Worm (Caenorhabditis elegans) whole organism, L1 larva: ENCODE measurements around the gene C04A11.2.

Source experiments
- C04F5.9 ChIP-seq: sonication (generic microtip); optimal IDR thresholded peaks from 2 replicates; lab custom pipeline; 2016; ENCODE audit warnings: missing genetic modification characterization, missing compliant biosample characterization
- F16B12.6 ChIP-seq: fragments of 150-350 bp; optimal IDR thresholded peaks from 2 replicates; lab custom pipeline; 2014; ENCODE audit warnings: missing biosample characterization, missing genetic modification characterization
- Y116A8C.19 ChIP-seq: sonication (generic microtip); optimal IDR thresholded peaks from 2 replicates; lab custom pipeline; 2016; ENCODE audit warnings: missing compliant biosample characterization, missing genetic modification characterization, borderline replicate concordance
- alr-1 ChIP-seq: fragments of 200-800 bp; sonication (Bioruptor generic); optimal IDR thresholded peaks from 2 replicates; lab custom pipeline; 2018; ENCODE audit warnings: borderline replicate concordance, mild to moderate bottlenecking, missing genetic modification characterization, missing compliant biosample characterization
- aly-2 ChIP-seq: fragments of 150-350 bp; optimal IDR thresholded peaks from 2 replicates; lab custom pipeline; 2014; ENCODE audit warnings: missing biosample characterization, missing genetic modification characterization
- ama-1 ChIP-seq: fragments of 150-350 bp; optimal IDR thresholded peaks from 2 replicates; lab custom pipeline; 2014
- ceh-8 ChIP-seq: fragments of 200-800 bp; sonication (Bioruptor generic); optimal IDR thresholded peaks from 2 replicates; lab custom pipeline; 2018; ENCODE audit warnings: mild to moderate bottlenecking, missing genetic modification characterization, moderate library complexity, missing compliant biosample characterization
- ceh-82 ChIP-seq, 3 experiments: fragments of 150-350 bp in 1 of 3; sonication (generic microtip) in 2 of 3; optimal IDR thresholded peaks; 2 replicates each; lab custom pipeline; 2014 to 2017; ENCODE audit warnings: missing biosample characterization in 3 of 3, missing genetic modification characterization in 3 of 3
- ces-1 ChIP-seq: fragments of 150-350 bp; optimal IDR thresholded peaks from 2 replicates; lab custom pipeline; 2014; ENCODE audit warnings: missing biosample characterization, missing genetic modification reagents, missing genetic modification characterization
- dpl-1 ChIP-seq, 3 experiments: fragments of 150-350 bp in 2 of 3; sonication (generic microtip) in 1 of 3; optimal IDR thresholded peaks; 2 replicates each; lab custom pipeline; 2014 to 2017; ENCODE audit warnings: missing biosample characterization in 3 of 3, missing genetic modification characterization in 3 of 3, missing genetic modification reagents in 3 of 3
- dsc-1 ChIP-seq: sonication (generic microtip); optimal IDR thresholded peaks from 2 replicates; lab custom pipeline; 2016; ENCODE audit warnings: mild to moderate bottlenecking, missing genetic modification characterization, missing compliant biosample characterization
- ets-5 ChIP-seq: fragments of 200-800 bp; sonication (Bioruptor generic); IDR thresholded peaks from 2 replicates; pipeline ENCODE4 v1.3.6; 2022; ENCODE audit warnings: missing genetic modification characterization, missing compliant biosample characterization
- fkh-8 ChIP-seq: sonication (generic microtip); optimal IDR thresholded peaks from 2 replicates; lab custom pipeline; 2016; ENCODE audit warnings: mild to moderate bottlenecking, missing genetic modification characterization, missing compliant biosample characterization
- fos-1 ChIP-seq: fragments of 150-350 bp; optimal IDR thresholded peaks from 2 replicates; lab custom pipeline; 2014; ENCODE audit warnings: missing biosample characterization, missing genetic modification characterization
- hlh-17 ChIP-seq: fragments of 200-800 bp; sonication (Bioruptor generic); optimal IDR thresholded peaks from 2 replicates; lab custom pipeline; 2018; ENCODE audit warnings: missing genetic modification characterization, mild to moderate bottlenecking, missing compliant biosample characterization, moderate library complexity, borderline replicate concordance
- jun-1 ChIP-seq: fragments of 150-350 bp; optimal IDR thresholded peaks from 2 replicates; lab custom pipeline; 2014; ENCODE audit warnings: missing biosample characterization, missing genetic modification reagents, missing genetic modification characterization
- lin-14 ChIP-seq: fragments of 200-800 bp; sonication (Bioruptor generic); optimal IDR thresholded peaks from 2 replicates; lab custom pipeline; 2018; ENCODE audit warnings: mild to moderate bottlenecking, missing genetic modification characterization, moderate library complexity, missing compliant biosample characterization
- lin-15B ChIP-seq: fragments of 150-350 bp; sonication (generic microtip); optimal IDR thresholded peaks from 3 replicates; lab custom pipeline; 2014; ENCODE audit warnings: missing biosample characterization, missing genetic modification characterization
- mab-9 ChIP-seq: fragments of 200-800 bp; sonication (Bioruptor generic); IDR thresholded peaks from 2 replicates; pipeline ENCODE4 v1.3.6; 2022; ENCODE audit warnings: missing genetic modification reagents, missing genetic modification characterization, missing compliant biosample characterization
- mdl-1 ChIP-seq, 2 experiments: fragments of 150-350 bp; optimal IDR thresholded peaks; 2 replicates each; lab custom pipeline; 2014 to 2017; ENCODE audit warnings: missing biosample characterization in 2 of 2, missing genetic modification characterization in 2 of 2, inconsistent platforms in 1 of 2
- mep-1 ChIP-seq: fragments of 150-350 bp; optimal IDR thresholded peaks from 2 replicates; lab custom pipeline; 2014; ENCODE audit warnings: missing biosample characterization, missing genetic modification characterization
- nhr-19 ChIP-seq: fragments of 200-800 bp; sonication (Bioruptor generic); conservative IDR thresholded peaks from 2 replicates; pipeline ENCODE4 v1.3.6; 2022; ENCODE audit warnings: missing genetic modification characterization, missing compliant biosample characterization
- nhr-71 ChIP-seq: sonication (generic microtip); optimal IDR thresholded peaks from 2 replicates; lab custom pipeline; 2016; ENCODE audit warnings: mild to moderate bottlenecking, missing genetic modification characterization, moderate library complexity, missing compliant biosample characterization
- nhr-76 ChIP-seq: sonication (generic microtip); optimal IDR thresholded peaks from 2 replicates; lab custom pipeline; 2017; ENCODE audit warnings: missing biosample characterization, missing genetic modification characterization
- nhr-85 ChIP-seq: sonication (generic microtip); peaks from one replicate; lab custom pipeline; 2016; ENCODE audit warnings: missing genetic modification characterization, inconsistent platforms, missing compliant biosample characterization
- nhr-90 ChIP-seq: sonication (generic microtip); optimal IDR thresholded peaks from 2 replicates; lab custom pipeline; 2016; ENCODE audit warnings: mild to moderate bottlenecking, missing genetic modification characterization, missing compliant biosample characterization; ENCODE audit not compliant: poor library complexity
- pax-3 ChIP-seq: fragments of 200-800 bp; sonication (Bioruptor generic); optimal IDR thresholded peaks from 2 replicates; lab custom pipeline; 2018; ENCODE audit warnings: mild to moderate bottlenecking, missing genetic modification characterization, moderate library complexity, missing compliant biosample characterization
- rnt-1 ChIP-seq: sonication (generic microtip); optimal IDR thresholded peaks from 2 replicates; lab custom pipeline; 2016; ENCODE audit warnings: mild to moderate bottlenecking, missing genetic modification characterization, moderate library complexity, missing compliant biosample characterization
- skn-1 ChIP-seq: fragments of 150-350 bp; optimal IDR thresholded peaks from 2 replicates; lab custom pipeline; 2014; ENCODE audit warnings: missing biosample characterization, missing genetic modification characterization
- snpc-4 ChIP-seq: fragments of 150-350 bp; optimal IDR thresholded peaks from 2 replicates; lab custom pipeline; 2014; ENCODE audit warnings: missing biosample characterization, missing genetic modification characterization
- snu-23 ChIP-seq: sonication (generic microtip); optimal IDR thresholded peaks from 2 replicates; lab custom pipeline; 2016; ENCODE audit warnings: missing genetic modification characterization, missing compliant biosample characterization
- tlp-1 ChIP-seq: fragments of 150-350 bp; optimal IDR thresholded peaks from 2 replicates; lab custom pipeline; 2014; ENCODE audit warnings: missing biosample characterization, missing genetic modification characterization
- xbp-1 ChIP-seq: sonication (generic microtip); optimal IDR thresholded peaks from 2 replicates; lab custom pipeline; 2016; ENCODE audit warnings: missing genetic modification characterization, missing compliant biosample characterization
- ztf-4 ChIP-seq: fragments of 150-350 bp; optimal IDR thresholded peaks from 2 replicates; lab custom pipeline; 2014; ENCODE audit warnings: missing biosample characterization, missing genetic modification characterization

Gene C04A11.2

DNA sequence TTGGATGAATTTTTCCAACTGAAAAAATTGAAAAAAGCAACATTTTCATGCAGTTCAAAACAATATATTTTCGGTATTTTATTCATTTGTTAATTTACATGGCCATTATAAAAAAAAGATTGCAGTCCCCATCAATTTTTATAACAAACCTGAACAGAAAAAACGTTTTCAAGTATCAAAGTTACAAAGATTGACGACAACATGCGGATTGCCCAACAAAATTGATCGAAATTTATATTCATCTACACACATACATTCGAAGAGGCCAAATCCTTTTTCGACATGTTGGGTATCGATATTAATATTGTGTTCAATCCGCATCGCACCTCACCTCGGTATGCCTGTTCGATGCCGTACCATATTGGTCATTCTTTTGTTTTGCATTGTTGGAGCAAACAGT is 45.2 kb upstream of the C04A11.2 start, which contains the start of gene K11E4.1:
Gene K11E4.1, plus strand, starts transcription at position 301 of the 400 bp plus-strand sequence.
- TF ChIP-seq nhr-90 (tag; lab: Kevin White, UChicago), result no peak
- TF ChIP-seq tlp-1, result no peak
- TF ChIP-seq skn-1 (tag; lab: Kevin White, UChicago), result no peak
- TF ChIP-seq aly-2 (tag; lab: Kevin White, UChicago), result no peak
- TF ChIP-seq ets-5, result no peak
- no peak for TF ChIP-seq xbp-1 (tag; lab: Kevin White, UChicago)
- peak; percentile 45 for TF ChIP-seq nhr-85 (tag; lab: Kevin White, UChicago)
- TF ChIP-seq ces-1 (GFP tag; lab: Kevin White, UChicago), result no peak

DNA sequence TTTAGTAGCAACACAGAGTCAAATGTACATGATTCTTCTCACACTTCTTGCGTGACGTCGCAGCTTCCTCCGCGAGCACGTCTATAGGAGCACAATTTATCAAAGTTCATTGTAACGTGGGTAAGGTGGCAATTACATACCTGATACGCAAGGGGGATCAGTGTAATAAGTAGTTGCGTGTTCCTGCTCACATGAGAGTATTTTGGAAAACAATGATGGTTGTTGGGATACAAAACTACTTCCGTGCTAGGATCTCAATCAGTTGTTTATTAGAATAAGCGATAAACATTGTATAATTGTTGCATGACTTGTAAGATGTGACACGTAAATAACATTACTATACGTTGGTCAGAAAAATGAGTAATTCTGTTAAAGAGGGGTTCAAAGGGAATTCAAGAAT is 44.4 kb upstream of the C04A11.2 start:
- TF ChIP-seq ceh-8 (GFP tag; lab: Kevin White, UChicago), result peak; percentile 29
- peak; percentile 36 for TF ChIP-seq lin-14 (GFP tag; lab: Kevin White, UChicago)
- TF ChIP-seq pax-3 (tag; lab: Kevin White, UChicago), result peak; percentile 3
- peak; percentile 45 for TF ChIP-seq nhr-71 (tag; lab: Kevin White, UChicago)
- peak; percentile 16 for TF ChIP-seq dsc-1
- no peak for TF ChIP-seq ama-1 (lab: Kevin White, UChicago)
- TF ChIP-seq fkh-8 (tag; lab: Kevin White, UChicago), result peak; percentile 61
- no peak for TF ChIP-seq ces-1 (GFP tag; lab: Kevin White, UChicago)
- peak; percentile 26 for TF ChIP-seq rnt-1
- TF ChIP-seq, all 84 proteins: peak for 7

DNA sequence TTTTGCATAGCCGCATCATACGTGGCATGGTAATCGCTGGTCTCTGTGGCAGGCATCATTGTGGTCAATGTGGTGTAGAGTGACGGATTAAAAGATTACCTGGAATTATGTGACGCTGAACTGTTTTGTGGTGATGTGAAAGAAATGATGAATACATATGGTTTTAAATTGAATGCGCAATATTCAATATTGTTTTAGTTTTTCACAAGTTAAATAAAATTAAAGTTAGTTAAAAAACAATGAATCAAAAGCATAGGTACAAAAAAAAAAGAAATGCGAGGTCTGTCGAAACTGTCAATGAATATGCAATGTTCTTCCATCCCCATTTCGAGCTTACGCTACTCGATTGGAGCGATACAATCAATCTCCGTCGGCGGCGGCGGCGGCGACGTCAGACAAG is 43.3 kb upstream of the C04A11.2 start, which contains the start of gene K02D3.2:
Gene K02D3.2, minus strand, starts transcription at position 101 of the 400 bp plus-strand sequence.
- TF ChIP-seq dpl-1 (GFP tag; optimal IDR thresholded peaks at IDR 0.05; lab: Kevin White, UChicago), result no peak
- TF ChIP-seq mdl-1 (tag; optimal IDR thresholded peaks at IDR 0.05; lab: Kevin White, UChicago), result no peak
- TF ChIP-seq snu-23, result peak; percentile 29

DNA sequence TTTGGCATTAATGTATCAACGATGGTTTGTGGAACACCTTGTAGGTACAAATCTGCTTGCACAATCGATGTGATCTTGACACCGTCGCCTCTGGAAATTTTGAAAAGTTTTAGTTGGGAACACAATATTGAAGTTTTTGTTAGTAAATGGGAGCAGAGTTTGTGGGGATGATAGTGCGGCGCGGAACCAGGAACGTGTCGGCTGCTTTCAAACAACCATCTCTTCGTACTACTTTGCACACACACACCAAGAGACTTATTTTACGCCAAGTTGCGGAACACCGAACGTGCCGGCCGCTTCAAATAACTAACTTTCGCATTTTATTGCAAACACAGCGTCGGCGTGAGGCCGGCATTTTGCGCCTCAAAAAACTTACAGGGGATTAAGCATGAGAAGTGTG is 40.4 kb upstream of the C04A11.2 start:
- TF ChIP-seq snpc-4 (tag; lab: Kevin White, UChicago) (peak; percentile 45), mep-1 (tag; lab: Kevin White, UChicago) (no peak)

DNA sequence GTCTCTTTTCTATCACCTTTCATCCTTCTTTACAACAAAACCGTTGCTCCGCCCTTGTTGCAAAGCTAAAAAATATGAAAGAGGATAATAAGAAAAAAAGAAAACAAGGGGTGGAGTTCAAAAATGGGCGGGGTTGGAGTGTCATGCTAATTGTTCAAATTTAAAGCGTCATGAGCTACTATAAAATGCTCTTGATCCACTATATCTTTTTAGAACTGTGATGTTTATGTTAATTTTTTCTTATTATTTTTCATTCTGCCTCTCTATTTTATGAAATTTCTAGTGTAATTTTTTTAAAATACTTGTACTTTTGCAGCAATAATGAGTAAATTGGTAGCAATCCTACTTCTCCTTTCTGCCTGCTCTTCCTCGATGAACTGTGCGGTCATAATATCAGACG is 38.0 kb upstream of the C04A11.2 start, which contains the start of gene K02D3.1:
Gene K02D3.1, plus strand, starts transcription at position 301 of the 400 bp plus-strand sequence.
- TF ChIP-seq ceh-82 (tag; optimal IDR thresholded peaks at IDR 0.05; lab: Kevin White, UChicago), result no peak
- TF ChIP-seq fos-1 (tag; lab: Kevin White, UChicago), result no peak
- TF ChIP-seq lin-14 (GFP tag; lab: Kevin White, UChicago), result no peak
- TF ChIP-seq C04F5.9, result no peak
- no peak for TF ChIP-seq F16B12.6 (tag; lab: Kevin White, UChicago)
- TF ChIP-seq tlp-1, result no peak
- no peak for TF ChIP-seq ztf-4 (tag; lab: Kevin White, UChicago)
- TF ChIP-seq hlh-17 (GFP tag; lab: Kevin White, UChicago), result no peak
- TF ChIP-seq alr-1 (tag; lab: Kevin White, UChicago), result no peak
- no peak for TF ChIP-seq nhr-76 (tag; lab: Kevin White, UChicago)

- TF ChIP-seq mab-9, result no peak
- TF ChIP-seq lin-15B, result no peak
- TF ChIP-seq snu-23, result no peak
- TF ChIP-seq C04F5.9, result no peak
- TF ChIP-seq jun-1 (tag; lab: Kevin White, UChicago), result no peak
- no peak for TF ChIP-seq Y116A8C.19 (tag; lab: Kevin White, UChicago)
- no peak for TF ChIP-seq fkh-8 (tag; lab: Kevin White, UChicago)
- TF ChIP-seq nhr-19, result no peak
Measured at ce11 chrX:13702923-13703322, 34.3 kb upstream of the C04A11.2 start.
